Worm (Caenorhabditis elegans): Measurements from ENCODE around the gene grd-8.

- no peak for TF ChIP-seq unc-39 (tag; optimal IDR thresholded peaks at IDR 0.05)
- no peak for TF ChIP-seq pqm-1 (tag; optimal IDR thresholded peaks at IDR 0.05)
- peak; percentile 27 for TF ChIP-seq ama-1 (optimal IDR thresholded peaks at IDR 0.05)
- no peak for TF ChIP-seq ZK546.5 (tag; optimal IDR thresholded peaks at IDR 0.05)
- no peak for TF ChIP-seq nhr-67 (tag; optimal IDR thresholded peaks at IDR 0.05)
- TF ChIP-seq ztf-4 (tag; optimal IDR thresholded peaks at IDR 0.05) = no peak
- TF ChIP-seq fkh-10 (GFP tag; optimal IDR thresholded peaks at IDR 0.05) = no peak
- TF ChIP-seq elt-1 (tag; optimal IDR thresholded peaks at IDR 0.05) = no peak
- TF ChIP-seq elt-2 (tag; optimal IDR thresholded peaks at IDR 0.05) = no peak
- no peak for TF ChIP-seq sea-2 (GFP tag; optimal IDR thresholded peaks at IDR 0.05)
Measured at ce11 chrV:7878411-7878964, 36.2 kb downstream of the grd-8 start, which contains the start of gene F40A3.2.
